Worm (Caenorhabditis elegans): Measurements from ENCODE around the gene unc-45.

unc-45 gene

ce11 chrIII:491090-491597, at the start of gene unc-45:
TSS of gene unc-45 (plus strand) at chrIII:491547.
- TF ChIP-seq fkh-6 (tag; optimal IDR thresholded peaks at IDR 0.05): no peak
- TF ChIP-seq sdc-2 (tag; optimal IDR thresholded peaks at IDR 0.05): no peak
- TF ChIP-seq Y22D7AL.16 (tag; optimal IDR thresholded peaks at IDR 0.05): no peak
- no peak for TF ChIP-seq ceh-6 (GFP tag; optimal IDR thresholded peaks at IDR 0.05)
- no peak for TF ChIP-seq pag-3 (tag; optimal IDR thresholded peaks at IDR 0.05; ENCODE audit: borderline replicate concordance)
- peak; percentile 23 for TF ChIP-seq unc-42 (tag; optimal IDR thresholded peaks at IDR 0.05)

ce11 chrIII:444101-444500, 47.2 kb upstream of the unc-45 start, which contains the start of gene Y55B1BR.8:
TSS of gene Y55B1BR.8 (plus strand) at chrIII:444401.
- TF ChIP-seq ceh-6 (GFP tag; optimal IDR thresholded peaks at IDR 0.05): no peak
- TF ChIP-seq lim-6 (tag; optimal IDR thresholded peaks at IDR 0.05): no peak
- TF ChIP-seq tbx-2 (tag; optimal IDR thresholded peaks at IDR 0.05): no peak
- TF ChIP-seq zip-5 (tag; optimal IDR thresholded peaks at IDR 0.05): no peak
- TF ChIP-seq dve-1 (tag; optimal IDR thresholded peaks at IDR 0.05): no peak
- TF ChIP-seq lin-11 (tag; optimal IDR thresholded peaks at IDR 0.05): no peak

- TF ChIP-seq lin-11 (tag; optimal IDR thresholded peaks at IDR 0.05) (peak; percentile 37), T23F11.4 (GFP tag; optimal IDR thresholded peaks at IDR 0.05) (peak; percentile 3), ceh-19 (GFP tag; optimal IDR thresholded peaks at IDR 0.05) (peak; percentile 25), K02D7.2 (tag; optimal IDR thresholded peaks at IDR 0.05) (peak; percentile 48), ceh-6 (GFP tag; optimal IDR thresholded peaks at IDR 0.05) (peak; percentile 62), pat-9 (tag; optimal IDR thresholded peaks at IDR 0.05) (peak; percentile 21), ceh-24 (tag; optimal IDR thresholded peaks at IDR 0.05) (peak; percentile 4), gmeb-2 (tag; optimal IDR thresholded peaks at IDR 0.05) (peak; percentile 54), C38D4.7 (GFP tag; optimal IDR thresholded peaks at IDR 0.05) (peak; percentile 40), pha-2 (tag; optimal IDR thresholded peaks at IDR 0.05) (peak; percentile 45), hlh-13 (GFP tag; optimal IDR thresholded peaks at IDR 0.05) (peak; percentile 59), che-1 (tag; optimal IDR thresholded peaks at IDR 0.05) (peak; percentile 50), sox-4 (tag; optimal IDR thresholded peaks at IDR 0.05) (peak; percentile 48)
Observed at ce11 chrIII:445515-445914, 45.8 kb upstream of the unc-45 start.

ce11 chrIII:446860-447259, 44.5 kb upstream of the unc-45 start:
- no peak for TF ChIP-seq lim-6 (tag; optimal IDR thresholded peaks at IDR 0.05)
- TF ChIP-seq pha-2 (tag; optimal IDR thresholded peaks at IDR 0.05): no peak
- no peak for TF ChIP-seq ceh-18 (tag; optimal IDR thresholded peaks at IDR 0.05)
- TF ChIP-seq T23F11.4 (GFP tag; optimal IDR thresholded peaks at IDR 0.05): no peak
- TF ChIP-seq ceh-14 (tag; optimal IDR thresholded peaks at IDR 0.05): no peak
- TF ChIP-seq pax-1 (tag; optimal IDR thresholded peaks at IDR 0.05): no peak
- no peak for TF ChIP-seq elt-2 (tag; optimal IDR thresholded peaks at IDR 0.05)
- no peak for TF ChIP-seq Y22D7AL.16 (tag; optimal IDR thresholded peaks at IDR 0.05)
- TF ChIP-seq sox-2 (GFP tag; IDR thresholded peaks at IDR 0.05): no peak
- TF ChIP-seq ceh-31 (tag; optimal IDR thresholded peaks at IDR 0.05): no peak
- TF ChIP-seq unc-42 (tag; optimal IDR thresholded peaks at IDR 0.05): no peak
- no peak for TF ChIP-seq ztf-16 (tag; optimal IDR thresholded peaks at IDR 0.05)
- TF ChIP-seq tbx-2 (tag; optimal IDR thresholded peaks at IDR 0.05): no peak
- no peak for TF ChIP-seq fkh-10 (GFP tag; optimal IDR thresholded peaks at IDR 0.05)
- TF ChIP-seq ref-2 (tag; optimal IDR thresholded peaks at IDR 0.05): no peak
- TF ChIP-seq C08G9.2 (tag; optimal IDR thresholded peaks at IDR 0.05): no peak
- TF ChIP-seq unc-86 (tag; optimal IDR thresholded peaks at IDR 0.05): no peak
- TF ChIP-seq ttx-3 (tag; optimal IDR thresholded peaks at IDR 0.05): no peak
- no peak for TF ChIP-seq ceh-34 (tag; optimal IDR thresholded peaks at IDR 0.05)

ce11 chrIII:455793-456192, 35.6 kb upstream of the unc-45 start:
- TF ChIP-seq hlh-6 (tag; optimal IDR thresholded peaks at IDR 0.05): no peak
- TF ChIP-seq fkh-6 (tag; optimal IDR thresholded peaks at IDR 0.05): no peak
- TF ChIP-seq ceh-2 (tag; optimal IDR thresholded peaks at IDR 0.05): no peak
- TF ChIP-seq pros-1 (tag; optimal IDR thresholded peaks at IDR 0.05): no peak
- no peak for TF ChIP-seq pat-9 (tag; optimal IDR thresholded peaks at IDR 0.05)
- no peak for TF ChIP-seq sox-4 (tag; optimal IDR thresholded peaks at IDR 0.05)
- no peak for TF ChIP-seq K02D7.2 (tag; optimal IDR thresholded peaks at IDR 0.05)
- no peak for TF ChIP-seq ztf-16 (tag; optimal IDR thresholded peaks at IDR 0.05)
